Worm (Caenorhabditis elegans): ENCODE measurements around the gene fbxa-73.

DNA sequence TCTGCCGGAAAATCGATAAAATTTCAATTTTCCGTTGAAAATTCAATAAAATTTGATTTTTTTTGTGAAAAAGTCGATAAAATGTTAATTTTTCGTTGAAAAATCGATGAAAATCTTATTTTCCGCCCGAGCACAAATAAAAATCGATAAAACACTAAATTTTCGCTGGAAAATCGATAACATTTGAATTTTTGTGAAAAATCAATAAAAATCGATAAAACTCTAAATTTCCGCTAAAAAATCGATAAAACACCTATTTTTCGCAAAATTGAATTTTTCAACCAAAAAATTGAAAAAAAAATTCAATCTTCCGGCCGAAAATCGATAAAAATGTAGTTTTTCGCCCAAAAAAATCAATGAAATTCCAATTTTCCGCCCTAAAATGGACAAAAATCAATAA is 48.1 kb upstream of the fbxa-73 start:
- TF ChIP-seq mcd-1 (GFP tag; IDR thresholded peaks at IDR 0.05) (no peak), snpc-3.4 (tag; optimal IDR thresholded peaks at IDR 0.05) (no peak), snpc-4 (GFP tag; optimal IDR thresholded peaks at IDR 0.05) (no peak), snpc-4 (tag; optimal IDR thresholded peaks at IDR 0.05) (no peak), F57A8.1 (GFP tag; optimal IDR thresholded peaks at IDR 0.05) (no peak), ztf-18 (tag; optimal IDR thresholded peaks at IDR 0.05) (no peak), ztf-22 (GFP tag; optimal IDR thresholded peaks at IDR 0.05) (no peak), B0336.3 (GFP tag; IDR thresholded peaks at IDR 0.05) (no peak), attf-3 (GFP tag; conservative IDR thresholded peaks at IDR 0.05) (no peak), Y95B8A.8 (GFP tag; IDR thresholded peaks at IDR 0.05) (no peak)
